Fruit fly (Drosophila melanogaster) Kc167 (cell line): ENCODE measurements around the gene CG13384.

Source experiments
- insv ChIP-seq: fragments of >200 bp; optimal IDR thresholded peaks from 3 replicates; lab custom pipeline; 2018; ENCODE audit warnings: missing external identifiers
- ttk ChIP-seq: sonication (Bioruptor generic); optimal IDR thresholded peaks from 2 replicates; lab custom pipeline; 2017; ENCODE audit warnings: missing external identifiers

- TF ChIP-seq insv (lab: Kevin White, UChicago) (no peak), ttk (lab: Kevin White, UChicago) (no peak)
Observed at dm6 chr2L:8381508-8382036, 2.7 kb upstream of the CG13384 start, which contains the start of gene AlaRS.
